Fruit fly (Drosophila melanogaster) whole organism, wandering third instar larva: ENCODE results near the gene Cdc45.

Experiments used
- CG32264 ChIP-seq: fragments of 200-800 bp; sonication (Bioruptor generic); optimal IDR thresholded peaks from 2 replicates; lab custom pipeline; 2016; ENCODE audit warnings: missing biosample characterization, missing genetic modification characterization
- CG9705 ChIP-seq: fragments of 200-800 bp; sonication (Bioruptor generic); optimal IDR thresholded peaks from 2 replicates; lab custom pipeline; 2018; ENCODE audit warnings: missing biosample characterization, mild to moderate bottlenecking, missing genetic modification characterization
- CrebA ChIP-seq: fragments of 200-800 bp; sonication (Bioruptor generic); optimal IDR thresholded peaks from 2 replicates; lab custom pipeline; 2016; ENCODE audit warnings: missing biosample characterization, mild to moderate bottlenecking, missing genetic modification characterization, borderline replicate concordance
- Dfd ChIP-seq: fragments of >200 bp; optimal IDR thresholded peaks from 2 replicates; lab custom pipeline; 2017; ENCODE audit warnings: missing biosample characterization, missing genetic modification characterization
- Dif ChIP-seq: fragments of 200-275, 200-300 bp; sonication (Bioruptor generic); optimal IDR thresholded peaks from 2 replicates; lab custom pipeline; 2018; ENCODE audit warnings: missing biosample characterization, missing genetic modification characterization; ENCODE audit not compliant: partially characterized antibody
- GATAd ChIP-seq: sonication (Bioruptor generic); optimal IDR thresholded peaks from 2 replicates; lab custom pipeline; 2016; ENCODE audit warnings: missing biosample characterization, missing genetic modification characterization
- HLH106 ChIP-seq: fragments of 200-800 bp; optimal IDR thresholded peaks from 3 replicates; lab custom pipeline; 2019; ENCODE audit warnings: missing biosample characterization, mild to moderate bottlenecking, missing genetic modification characterization, moderate library complexity
- Hnf4 ChIP-seq: fragments of 200-800 bp; sonication (Bioruptor generic); optimal IDR thresholded peaks from 2 replicates; lab custom pipeline; 2016; ENCODE audit warnings: missing biosample characterization, mild to moderate bottlenecking, missing genetic modification characterization
- Hr78 ChIP-seq: fragments of >200 bp; optimal IDR thresholded peaks from 2 replicates; lab custom pipeline; 2017; ENCODE audit warnings: missing biosample characterization, missing genetic modification characterization
- Hr83 ChIP-seq: fragments of 200-300 bp; sonication (Bioruptor generic); optimal IDR thresholded peaks from 2 replicates; lab custom pipeline; 2016; ENCODE audit warnings: missing biosample characterization, mild to moderate bottlenecking, missing genetic modification characterization, moderate library complexity; ENCODE audit not compliant: poor library complexity, severe bottlenecking
- Jra ChIP-seq: sonication (Bioruptor generic); optimal IDR thresholded peaks from 2 replicates; lab custom pipeline; 2016; ENCODE audit warnings: missing biosample characterization, missing genetic modification characterization
- Mio ChIP-seq: sonication (Bioruptor generic); optimal IDR thresholded peaks from 2 replicates; lab custom pipeline; 2016; ENCODE audit warnings: missing biosample characterization, missing genetic modification characterization
- Rel ChIP-seq, 2 experiments: fragments of 200-800 bp; sonication (Bioruptor generic) in 1 of 2; optimal IDR thresholded peaks; 2 replicates in 1 of 2; 3 replicates in 1 of 2; lab custom pipeline; 2016 to 2019; ENCODE audit warnings: mild to moderate bottlenecking in 2 of 2, missing biosample characterization in 2 of 2, missing genetic modification characterization in 2 of 2, moderate library complexity in 1 of 2
- Sp1 ChIP-seq: fragments of 200-800 bp; sonication (Bioruptor generic); optimal IDR thresholded peaks from 3 replicates; lab custom pipeline; 2019; ENCODE audit warnings: missing biosample characterization, mild to moderate bottlenecking, missing genetic modification characterization, moderate library complexity
- Vsx2 ChIP-seq: fragments of 200-300, 225-300 bp; sonication (Bioruptor generic); optimal IDR thresholded peaks from 2 replicates; lab custom pipeline; 2018; ENCODE audit warnings: missing biosample characterization, missing genetic modification characterization; ENCODE audit not compliant: partially characterized antibody
- br ChIP-seq: fragments of 200-800 bp; sonication (Bioruptor generic); optimal IDR thresholded peaks from 2 replicates; lab custom pipeline; 2016; ENCODE audit warnings: missing biosample characterization, missing genetic modification characterization
- brk ChIP-seq: fragments of 200-800 bp; sonication (Bioruptor generic); optimal IDR thresholded peaks from 2 replicates; lab custom pipeline; 2016; ENCODE audit warnings: missing biosample characterization, mild to moderate bottlenecking, missing genetic modification characterization
- dl ChIP-seq, 2 experiments: fragments of 175-275, 200-275 bp in 1 of 2; fragments of 200-275 bp in 1 of 2; sonication (Bioruptor generic); optimal IDR thresholded peaks; lab custom pipeline; 2018; ENCODE audit warnings: mild to moderate bottlenecking in 2 of 2, missing biosample characterization in 2 of 2, missing genetic modification characterization in 2 of 2, moderate library complexity in 2 of 2; ENCODE audit not compliant: partially characterized antibody in 2 of 2, insufficient read depth in 1 of 2
- dmrt93B ChIP-seq: fragments of 200-800 bp; sonication (Bioruptor generic); optimal IDR thresholded peaks from 2 replicates; lab custom pipeline; 2018; ENCODE audit warnings: missing biosample characterization, mild to moderate bottlenecking, missing genetic modification characterization
- dsf ChIP-seq: sonication (Bioruptor generic); optimal IDR thresholded peaks from 2 replicates; lab custom pipeline; 2016; ENCODE audit warnings: missing biosample characterization, missing genetic modification characterization, borderline replicate concordance
- ey ChIP-seq: fragments of 200-800 bp; sonication (Bioruptor generic); optimal IDR thresholded peaks from 2 replicates; lab custom pipeline; 2016; ENCODE audit warnings: missing biosample characterization, missing genetic modification characterization
- foxo ChIP-seq, 2 experiments: fragments of 200-800 bp; sonication (Bioruptor generic); optimal IDR thresholded peaks; 2 replicates in 1 of 2; 3 replicates in 1 of 2; lab custom pipeline; 2016 to 2017; ENCODE audit warnings: missing biosample characterization in 2 of 2, missing genetic modification characterization in 2 of 2
- fru ChIP-seq: fragments of 200-800 bp; sonication (Bioruptor generic); optimal IDR thresholded peaks from 3 replicates; lab custom pipeline; 2016; ENCODE audit warnings: missing biosample characterization, mild to moderate bottlenecking, missing genetic modification characterization
- h ChIP-seq: fragments of 200-800 bp; sonication (Bioruptor generic); optimal IDR thresholded peaks from 3 replicates; lab custom pipeline; 2016; ENCODE audit warnings: missing biosample characterization, mild to moderate bottlenecking, missing genetic modification characterization
- jim ChIP-seq: fragments of 175-275, 200-325 bp; sonication (Bioruptor generic); optimal IDR thresholded peaks from 2 replicates; lab custom pipeline; 2016; ENCODE audit warnings: missing biosample characterization, mild to moderate bottlenecking, missing genetic modification characterization
- lola ChIP-seq: fragments of >200 bp; optimal IDR thresholded peaks from 2 replicates; lab custom pipeline; 2017; ENCODE audit warnings: missing biosample characterization, missing genetic modification characterization
- pan ChIP-seq: fragments of >200 bp; optimal IDR thresholded peaks from 2 replicates; lab custom pipeline; 2017
- psq ChIP-seq: fragments of 200-800 bp; sonication (Bioruptor generic); optimal IDR thresholded peaks from 3 replicates; lab custom pipeline; 2017; ENCODE audit warnings: missing biosample characterization, mild to moderate bottlenecking, missing genetic modification characterization, moderate library complexity
- rgr ChIP-seq: fragments of 200-800 bp; sonication (Bioruptor generic); optimal IDR thresholded peaks from 3 replicates; lab custom pipeline; 2016; ENCODE audit warnings: missing biosample characterization, mild to moderate bottlenecking, missing genetic modification characterization
- sage ChIP-seq: fragments of 200-800 bp; sonication (Bioruptor generic); optimal IDR thresholded peaks from 2 replicates; lab custom pipeline; 2016; ENCODE audit warnings: missing biosample characterization, mild to moderate bottlenecking, missing genetic modification characterization
- sv ChIP-seq: fragments of 200-800 bp; sonication (Bioruptor generic); optimal IDR thresholded peaks from 3 replicates; lab custom pipeline; 2016; ENCODE audit warnings: missing biosample characterization, missing genetic modification characterization
- tai ChIP-seq: sonication (Bioruptor generic); optimal IDR thresholded peaks from 2 replicates; lab custom pipeline; 2016; ENCODE audit warnings: missing biosample characterization, missing genetic modification characterization
- usp ChIP-seq: fragments of >200 bp; optimal IDR thresholded peaks from 2 replicates; lab custom pipeline; 2017; ENCODE audit warnings: missing biosample characterization, missing genetic modification characterization
- woc ChIP-seq: sonication (Bioruptor generic); optimal IDR thresholded peaks from 2 replicates; lab custom pipeline; 2016; ENCODE audit warnings: missing biosample characterization, mild to moderate bottlenecking, missing genetic modification characterization

Gene Cdc45

DNA sequence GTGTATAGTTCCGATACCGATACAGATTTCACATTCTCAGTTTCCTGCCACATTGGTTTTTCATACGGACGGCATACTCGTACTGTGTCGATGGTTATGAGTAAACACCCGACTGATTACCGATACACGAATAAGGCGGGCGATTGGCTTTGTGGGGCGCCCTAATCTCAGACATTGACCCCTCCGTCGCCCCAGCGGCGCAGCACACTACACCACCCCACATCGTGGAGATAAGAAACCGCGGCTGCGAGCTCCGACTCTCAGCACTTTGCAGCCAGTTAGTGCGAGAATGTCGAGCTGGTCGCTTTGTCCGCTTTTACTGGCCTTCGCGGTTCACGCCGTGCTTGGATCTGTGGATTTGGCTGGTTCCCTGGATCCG lies 20.9 kb upstream of the Cdc45 start, which contains the start of gene CG14629:
CG14629 (plus strand) TSS at position 275 of the 379 bp plus-strand sequence.
- TF ChIP-seq dmrt93B (GFP tag; lab: Kevin White, UChicago) (no peak), HLH106 (no peak), Hr83 (GFP tag; lab: Kevin White, UChicago) (peak; percentile 12), h (GFP tag; lab: Kevin White, UChicago) (peak; percentile 2), Hnf4 (peak; percentile 41), lola (GFP tag; lab: Kevin White, UChicago) (no peak), Rel (GFP tag; optimal IDR thresholded peaks at IDR 0.05; lab: Kevin White, UChicago) (no peak), Rel (tag; optimal IDR thresholded peaks at IDR 0.05; lab: Kevin White, UChicago) (peak; percentile 66), br (peak; percentile 4), rgr (peak; percentile 44), Jra (GFP tag; lab: Kevin White, UChicago) (no peak), dl (GFP tag; optimal IDR thresholded peaks at IDR 0.05; lab: Kevin White, UChicago; ENCODE audit: insufficient read depth in 1 of 2, partially characterized antibody in 2 of 2) (peak in 1 of 2 experiments; percentile 39), dsf (GFP tag; lab: Kevin White, UChicago) (no peak), Vsx2 (GFP tag; lab: Kevin White, UChicago) (peak; percentile 11), CrebA (GFP tag; lab: Kevin White, UChicago) (no peak), fru (GFP tag; lab: Kevin White, UChicago) (peak; percentile 18), Dif (GFP tag; lab: Kevin White, UChicago) (peak; percentile 62), foxo (GFP tag; optimal IDR thresholded peaks at IDR 0.05; lab: Kevin White, UChicago) (peak in 1 of 2 experiments; percentile 5)

dm6 chrX:1050617-1051250 lies 20.4 kb upstream of the Cdc45 start:
- TF ChIP-seq sage (GFP tag; lab: Kevin White, UChicago) (no peak), usp (GFP tag; lab: Kevin White, UChicago) (no peak), Mio (GFP tag; lab: Kevin White, UChicago) (no peak), br (no peak), Sp1 (GFP tag; lab: Kevin White, UChicago) (no peak), psq (GFP tag; lab: Kevin White, UChicago) (no peak), GATAd (no peak), ey (GFP tag; lab: Kevin White, UChicago) (no peak), sv (GFP tag; lab: Kevin White, UChicago) (no peak), Hr78 (no peak), tai (GFP tag; lab: Kevin White, UChicago) (no peak), CrebA (GFP tag; lab: Kevin White, UChicago) (no peak), CG9705 (GFP tag; lab: Kevin White, UChicago) (no peak), jim (no peak), foxo (GFP tag; optimal IDR thresholded peaks at IDR 0.05; lab: Kevin White, UChicago) (no peak), Dif (GFP tag; lab: Kevin White, UChicago) (no peak), lola (GFP tag; lab: Kevin White, UChicago) (no peak)

- TF ChIP-seq Vsx2 (GFP tag; lab: Kevin White, UChicago) (no peak), Mio (GFP tag; lab: Kevin White, UChicago) (no peak), pan (lab: Kevin White, UChicago) (no peak), brk (GFP tag; lab: Kevin White, UChicago) (no peak), CG9705 (GFP tag; lab: Kevin White, UChicago) (no peak)
Measured at dm6 chrX:1047695-1048094, 17.3 kb upstream of the Cdc45 start.

dm6 chrX:1045924-1046323 lies 15.6 kb upstream of the Cdc45 start, which contains the start of gene CG42259:
TSS of gene CG42259 (plus strand) at chrX:1046224.
- no peak for TF ChIP-seq woc
- TF ChIP-seq CG32264 (GFP tag; lab: Kevin White, UChicago), result no peak
- no peak for TF ChIP-seq brk (GFP tag; lab: Kevin White, UChicago)
- TF ChIP-seq Hr83 (GFP tag; lab: Kevin White, UChicago), result no peak
- TF ChIP-seq br, result no peak
- no peak for TF ChIP-seq HLH106
- TF ChIP-seq tai (GFP tag; lab: Kevin White, UChicago), result no peak
- TF ChIP-seq ey (GFP tag; lab: Kevin White, UChicago), result no peak
- TF ChIP-seq pan (lab: Kevin White, UChicago), result no peak
- no peak for TF ChIP-seq foxo (GFP tag; optimal IDR thresholded peaks at IDR 0.05; lab: Kevin White, UChicago)
- TF ChIP-seq Vsx2 (GFP tag; lab: Kevin White, UChicago), result no peak
- TF ChIP-seq Hnf4, result no peak
- TF ChIP-seq GATAd, result no peak
- TF ChIP-seq Dfd (GFP tag; lab: Kevin White, UChicago), result no peak
- no peak for TF ChIP-seq Mio (GFP tag; lab: Kevin White, UChicago)
